Fruit fly (Drosophila melanogaster) Kc167 (cell line): ENCODE data around the gene CG4660.

Source experiments
- Myc ChIP-seq: fragments of >200 bp; optimal IDR thresholded peaks from 2 replicates; lab custom pipeline; 2017; ENCODE audit warnings: missing external identifiers
- insv ChIP-seq: fragments of >200 bp; optimal IDR thresholded peaks from 3 replicates; lab custom pipeline; 2018; ENCODE audit warnings: missing external identifiers

- TF ChIP-seq Myc (no peak), insv (lab: Kevin White, UChicago) (no peak)
These were observed 46.4 kb downstream of the CG4660 start for dm6 chrX:6034741-6035140.
